Fruit fly (Drosophila melanogaster) whole organism, embryonic: Measurements from ENCODE around the gene CG33160.

Source experiments
- Atf6 ChIP-seq: fragments of 200-800 bp; sonication (Bioruptor generic); IDR thresholded peaks from 2 replicates; pipeline ENCODE4 v1.3.6; 2022; ENCODE audit warnings: missing biosample characterization, missing genetic modification characterization
- B-H2 ChIP-seq: fragments of 200-800 bp; sonication (Bioruptor generic); optimal IDR thresholded peaks from 2 replicates; lab custom pipeline; 2018; ENCODE audit warnings: missing biosample characterization, mild to moderate bottlenecking, missing genetic modification characterization
- Bdp1 ChIP-seq: fragments of 200-800 bp; sonication (Bioruptor generic); optimal IDR thresholded peaks from 3 replicates; lab custom pipeline; 2016; ENCODE audit warnings: missing biosample characterization, missing genetic modification characterization
- CG10431 ChIP-seq: fragments of 200-800 bp; sonication (Bioruptor generic); optimal IDR thresholded peaks from 3 replicates; lab custom pipeline; 2018; ENCODE audit warnings: missing biosample characterization, mild to moderate bottlenecking, missing genetic modification characterization
- CG12219 ChIP-seq: fragments of 200-800 bp; sonication (Bioruptor generic); optimal IDR thresholded peaks from 3 replicates; lab custom pipeline; 2018; ENCODE audit warnings: missing biosample characterization, mild to moderate bottlenecking, missing genetic modification characterization
- CG13296 ChIP-seq: fragments of 200-800 bp; sonication (Bioruptor generic); optimal IDR thresholded peaks from 3 replicates; lab custom pipeline; 2018; ENCODE audit warnings: missing biosample characterization, mild to moderate bottlenecking, missing genetic modification characterization
- CG17612 ChIP-seq: fragments of 200-800 bp; sonication (Bioruptor generic); IDR thresholded peaks from 2 replicates; pipeline ENCODE4 v1.3.6; 2022; ENCODE audit warnings: missing biosample characterization, missing genetic modification characterization
- CG17912 ChIP-seq: fragments of 200-800 bp; sonication (Bioruptor generic); optimal IDR thresholded peaks from 2 replicates; lab custom pipeline; 2018; ENCODE audit warnings: missing biosample characterization, mild to moderate bottlenecking, missing genetic modification characterization
- CG31441 ChIP-seq: fragments of 200-800 bp; sonication (Bioruptor generic); IDR thresholded peaks from 2 replicates; pipeline ENCODE4 v1.3.6; 2022; ENCODE audit warnings: missing biosample characterization, missing genetic modification characterization
- CG3163 ChIP-seq: fragments of 200-800 bp; sonication (Bioruptor generic); optimal IDR thresholded peaks from 3 replicates; lab custom pipeline; 2016; ENCODE audit warnings: missing biosample characterization, missing genetic modification characterization
- CG4424 ChIP-seq: fragments of 200-800 bp; sonication (Bioruptor generic); optimal IDR thresholded peaks from 3 replicates; lab custom pipeline; 2016; ENCODE audit warnings: missing biosample characterization, missing genetic modification characterization
- CG9932 ChIP-seq: fragments of 200-800 bp; sonication (Bioruptor generic); IDR thresholded peaks from 2 replicates; pipeline ENCODE4 v1.3.6; 2022; ENCODE audit warnings: missing biosample characterization, missing genetic modification characterization
- Dip2 ChIP-seq: fragments of 200-800 bp; sonication (Bioruptor generic); IDR thresholded peaks from 2 replicates; pipeline ENCODE4 v1.3.6; 2022; ENCODE audit warnings: missing biosample characterization, missing genetic modification characterization
- Dp ChIP-seq: fragments of 200-800 bp; sonication (Bioruptor generic); optimal IDR thresholded peaks from 2 replicates; lab custom pipeline; 2018; ENCODE audit warnings: missing biosample characterization, mild to moderate bottlenecking, missing genetic modification characterization, moderate library complexity
- Elba2 ChIP-seq: fragments of 200-800 bp; sonication (Bioruptor generic); optimal IDR thresholded peaks from 3 replicates; lab custom pipeline; 2016; ENCODE audit warnings: missing biosample characterization, missing genetic modification characterization
- Ets65A ChIP-seq: fragments of 200-800 bp; sonication (Bioruptor generic); peaks from one replicate; lab custom pipeline; 2016; ENCODE audit warnings: missing biosample characterization, missing genetic modification characterization
- Hr39 ChIP-seq: fragments of >200 bp; optimal IDR thresholded peaks from 2 replicates; lab custom pipeline; 2017
- Jarid2 ChIP-seq: fragments of 200-800 bp; sonication (Bioruptor generic); optimal IDR thresholded peaks from 3 replicates; lab custom pipeline; 2017; ENCODE audit warnings: mild to moderate bottlenecking, missing biosample characterization, missing genetic modification reagents, missing genetic modification characterization
- Lhr ChIP-seq: fragments of 200-800 bp; sonication (Bioruptor generic); optimal IDR thresholded peaks from 3 replicates; lab custom pipeline; 2017; ENCODE audit warnings: mild to moderate bottlenecking, missing biosample characterization, missing genetic modification reagents, missing genetic modification characterization
- NC2β ChIP-seq: fragments of 200-800 bp; sonication (Bioruptor generic); optimal IDR thresholded peaks from 2 replicates; lab custom pipeline; 2016; ENCODE audit warnings: missing biosample characterization, missing genetic modification characterization
- Opbp ChIP-seq: fragments of 200-800 bp; sonication (Bioruptor generic); IDR thresholded peaks from 3 replicates; pipeline ENCODE4 v1.3.6; 2022; ENCODE audit warnings: missing biosample characterization, missing genetic modification characterization; ENCODE audit not compliant: partially characterized antibody
- Spps ChIP-seq: fragments of 200-800 bp; sonication (Bioruptor generic); optimal IDR thresholded peaks from 2 replicates; lab custom pipeline; 2018; ENCODE audit warnings: missing biosample characterization, mild to moderate bottlenecking, missing genetic modification characterization
- Vsx1 ChIP-seq: fragments of 200-800 bp; sonication (Bioruptor generic); optimal IDR thresholded peaks from 2 replicates; lab custom pipeline; 2017; ENCODE audit warnings: missing biosample characterization, mild to moderate bottlenecking, missing genetic modification characterization, missing genetic modification reagents
- Xrp1 ChIP-seq: fragments of 200-800 bp; sonication (Bioruptor generic); IDR thresholded peaks from 2 replicates; pipeline ENCODE4 v1.3.6; 2022; ENCODE audit warnings: missing biosample characterization, missing genetic modification characterization
- ac ChIP-seq: fragments of 200-800 bp; sonication (Bioruptor generic); optimal IDR thresholded peaks from 3 replicates; lab custom pipeline; 2017; ENCODE audit warnings: missing biosample characterization, mild to moderate bottlenecking, missing genetic modification characterization
- ase ChIP-seq: fragments of 200-800 bp; sonication (Bioruptor generic); IDR thresholded peaks from 3 replicates; pipeline ENCODE4 v1.3.6; 2022; ENCODE audit warnings: missing biosample characterization, missing genetic modification characterization
- ash1 ChIP-seq: fragments of 200-800 bp; sonication (Bioruptor generic); optimal IDR thresholded peaks from 2 replicates; lab custom pipeline; 2018; ENCODE audit warnings: missing biosample characterization, mild to moderate bottlenecking, missing genetic modification characterization
- br ChIP-seq: fragments of >200 bp; optimal IDR thresholded peaks from 2 replicates; lab custom pipeline; 2017
- corto ChIP-seq: fragments of 200-800 bp; sonication (Bioruptor generic); optimal IDR thresholded peaks from 2 replicates; lab custom pipeline; 2016; ENCODE audit warnings: missing biosample characterization, mild to moderate bottlenecking, missing genetic modification characterization, moderate library complexity
- cwo ChIP-seq: fragments of 200-800 bp; sonication (Bioruptor generic); optimal IDR thresholded peaks from 3 replicates; lab custom pipeline; 2017; ENCODE audit warnings: missing biosample characterization, missing genetic modification characterization, mild to moderate bottlenecking, moderate library complexity, missing genetic modification reagents
- dimm ChIP-seq: fragments of 200-800 bp; sonication (Bioruptor generic); IDR thresholded peaks from 2 replicates; pipeline ENCODE4 v1.3.6; 2022; ENCODE audit warnings: missing biosample characterization, missing genetic modification characterization
- dpn ChIP-seq, 2 experiments: fragments of 200-800 bp; sonication (Bioruptor generic); optimal IDR thresholded peaks; 3 replicates each; lab custom pipeline; 2016; ENCODE audit warnings: missing biosample characterization in 2 of 2, missing genetic modification characterization in 2 of 2
- dysf ChIP-seq: fragments of 200-800 bp; sonication (Bioruptor generic); IDR thresholded peaks from 3 replicates; pipeline ENCODE4 v1.3.6; 2022; ENCODE audit warnings: missing biosample characterization, missing genetic modification characterization
- ftz-f1 ChIP-seq: fragments of 200-800 bp; sonication (Bioruptor generic); optimal IDR thresholded peaks from 2 replicates; lab custom pipeline; 2016; ENCODE audit warnings: missing biosample characterization, missing genetic modification characterization
- gsb-n ChIP-seq: fragments of 200-800 bp; sonication (Bioruptor generic); optimal IDR thresholded peaks from 3 replicates; lab custom pipeline; 2018; ENCODE audit warnings: missing biosample characterization, mild to moderate bottlenecking, missing genetic modification characterization
- jing ChIP-seq: fragments of 200-800 bp; sonication (Bioruptor generic); optimal IDR thresholded peaks from 2 replicates; lab custom pipeline; 2018; ENCODE audit warnings: missing biosample characterization, mild to moderate bottlenecking, missing genetic modification characterization
- lmd ChIP-seq: fragments of 200-800 bp; sonication (Bioruptor generic); IDR thresholded peaks from 2 replicates; pipeline ENCODE4 v1.3.6; 2022; ENCODE audit warnings: missing biosample characterization, missing genetic modification characterization
- rib ChIP-seq: fragments of 200-800 bp; sonication (Bioruptor generic); IDR thresholded peaks from 2 replicates; pipeline ENCODE4 v1.3.6; 2022; ENCODE audit warnings: missing biosample characterization, missing genetic modification characterization
- sens ChIP-seq: fragments of 200-800 bp; sonication (Bioruptor generic); peaks from one replicate; lab custom pipeline; 2016; ENCODE audit warnings: missing biosample characterization, missing genetic modification characterization
- sisA ChIP-seq: fragments of 200-800 bp; sonication (Bioruptor generic); IDR thresholded peaks from 2 replicates; pipeline ENCODE4 v1.3.6; 2022; ENCODE audit warnings: missing biosample characterization, missing genetic modification characterization
- so ChIP-seq: fragments of 200-800 bp; sonication (Bioruptor generic); IDR thresholded peaks from 3 replicates; pipeline ENCODE4 v1.3.6; 2022; ENCODE audit warnings: missing biosample characterization, missing genetic modification characterization
- stc ChIP-seq: fragments of 200-800 bp; sonication (Bioruptor generic); IDR thresholded peaks from 2 replicates; pipeline ENCODE4 v1.3.6; 2022; ENCODE audit warnings: missing biosample characterization, missing genetic modification characterization
- tap ChIP-seq: fragments of 200-800 bp; optimal IDR thresholded peaks from 3 replicates; lab custom pipeline; 2019; ENCODE audit warnings: missing biosample characterization, mild to moderate bottlenecking, missing genetic modification characterization, moderate library complexity
- tna ChIP-seq: fragments of 200-800 bp; sonication (Bioruptor generic); IDR thresholded peaks from 2 replicates; pipeline ENCODE4 v1.3.6; 2022; ENCODE audit warnings: missing biosample characterization, missing genetic modification characterization; ENCODE audit not compliant: partially characterized antibody
- tup ChIP-seq: fragments of 200-800 bp; sonication (Bioruptor generic); optimal IDR thresholded peaks from 2 replicates; lab custom pipeline; 2016; ENCODE audit warnings: missing biosample characterization, mild to moderate bottlenecking, missing genetic modification characterization, moderate library complexity
- twi ChIP-seq: fragments of 200-800 bp; optimal IDR thresholded peaks from 2 replicates; lab custom pipeline; 2019; ENCODE audit warnings: missing biosample characterization, mild to moderate bottlenecking, missing genetic modification characterization, moderate library complexity
- vnd ChIP-seq: fragments of 200-800 bp; sonication (Bioruptor generic); IDR thresholded peaks from 3 replicates; pipeline ENCODE4 v1.3.6; 2022; ENCODE audit warnings: missing biosample characterization, missing genetic modification characterization; ENCODE audit not compliant: partially characterized antibody
- yki ChIP-seq: fragments of >200 bp; optimal IDR thresholded peaks from 3 replicates; lab custom pipeline; 2018
- zen ChIP-seq: fragments of 200-800 bp; sonication (Bioruptor generic); optimal IDR thresholded peaks from 3 replicates; lab custom pipeline; 2018; ENCODE audit warnings: missing biosample characterization, mild to moderate bottlenecking, missing genetic modification characterization, moderate library complexity
- zf30C ChIP-seq: fragments of 200-800 bp; sonication (Bioruptor generic); optimal IDR thresholded peaks from 3 replicates; lab custom pipeline; 2018; ENCODE audit warnings: missing biosample characterization, mild to moderate bottlenecking, missing genetic modification characterization

Gene CG33160

dm6 chr3L:3249997-3250774 is 44.0 kb upstream of the CG33160 start (continued):
- peak; percentile 83 for TF ChIP-seq Vsx1
- TF ChIP-seq CG9932: peak; percentile 87
- TF ChIP-seq Spps (tag; lab: Kevin White, UChicago): peak; percentile 80
- peak; percentile 91 for TF ChIP-seq gsb-n (tag; lab: Kevin White, UChicago)
- TF ChIP-seq NC2β (GFP tag; lab: Kevin White, UChicago): peak; percentile 92
- peak; percentile 67; the same call in 1 of the 3 replicates for TF ChIP-seq so
- TF ChIP-seq jing (GFP tag; lab: Kevin White, UChicago): peak; percentile 88
- no peak for TF ChIP-seq ash1 (GFP tag; lab: Kevin White, UChicago)
- peak; percentile 100 for TF ChIP-seq sens (GFP tag; lab: Kevin White, UChicago)
- TF ChIP-seq tna: peak; percentile 58; the same call in 1 of the 2 replicates
- peak; percentile 90 for TF ChIP-seq cwo (GFP tag; lab: Kevin White, UChicago)
- peak; percentile 45 for TF ChIP-seq ac
- peak; percentile 91 for TF ChIP-seq zf30C (GFP tag; lab: Kevin White, UChicago)
- TF ChIP-seq br: no peak
- TF ChIP-seq ftz-f1 (GFP tag; lab: Kevin White, UChicago): peak; percentile 91
- TF ChIP-seq yki (lab: Kevin White, UChicago): peak; percentile 6
- TF ChIP-seq Xrp1: peak; percentile 88
- no peak for TF ChIP-seq Opbp (GFP tag; lab: Robert Waterston, UW)
- TF ChIP-seq CG13296: peak; percentile 90
- no peak; the same call in none of the 2 replicates for TF ChIP-seq rib (GFP tag; lab: Robert Waterston, UW)
- TF ChIP-seq CG10431 (GFP tag; lab: Kevin White, UChicago): peak; percentile 83
- TF ChIP-seq lmd (GFP tag; lab: Robert Waterston, UW): peak; percentile 93
- TF ChIP-seq Ets65A: peak; percentile 98
- peak; percentile 93 for TF ChIP-seq twi (tag; lab: Kevin White, UChicago)
- no peak for TF ChIP-seq Hr39
- TF ChIP-seq tap (tag; lab: Kevin White, UChicago): peak; percentile 86
- TF ChIP-seq Lhr: peak; percentile 84
- TF ChIP-seq B-H2 (GFP tag; lab: Kevin White, UChicago): peak; percentile 76
- no peak; the same call in 1 of the 2 replicates for TF ChIP-seq CG17612 (GFP tag; lab: Robert Waterston, UW)
- no peak for TF ChIP-seq Dip2
- peak; percentile 88 for TF ChIP-seq sisA (GFP tag; lab: Robert Waterston, UW)
- no peak; the same call in 1 of the 3 replicates for TF ChIP-seq ase (GFP tag; lab: Robert Waterston, UW)
- peak; percentile 93 for TF ChIP-seq dysf (GFP tag; lab: Robert Waterston, UW)
- peak; percentile 37 for TF ChIP-seq corto (GFP tag; lab: Kevin White, UChicago)
- peak; percentile 74 for TF ChIP-seq Jarid2 (GFP tag; lab: Kevin White, UChicago)
- TF ChIP-seq CG17912 (GFP tag; lab: Kevin White, UChicago): peak; percentile 57
- peak; percentile 77 for TF ChIP-seq stc (GFP tag; lab: Robert Waterston, UW)
- TF ChIP-seq dimm (GFP tag; lab: Robert Waterston, UW): peak; percentile 69
- TF ChIP-seq tup (GFP tag; lab: Kevin White, UChicago): peak; percentile 71
- peak; percentile 87 for TF ChIP-seq Bdp1 (GFP tag; lab: Kevin White, UChicago)
- TF ChIP-seq dpn (GFP tag; optimal IDR thresholded peaks at IDR 0.05; lab: Kevin White, UChicago): peak; percentile 95 to 96
- TF ChIP-seq Dp: peak; percentile 8
- TF ChIP-seq CG31441: peak; percentile 96
- peak; percentile 97 for TF ChIP-seq CG4424
- peak; percentile 86 for TF ChIP-seq CG12219 (GFP tag; lab: Kevin White, UChicago)
- peak; percentile 79 for TF ChIP-seq CG3163 (GFP tag; lab: Kevin White, UChicago)
- TF ChIP-seq vnd (GFP tag; lab: Robert Waterston, UW): no peak
- TF ChIP-seq zen (tag; lab: Kevin White, UChicago): peak; percentile 85
- TF ChIP-seq Atf6: peak; percentile 86; the same call in 1 of the 2 replicates
- peak; percentile 63 for TF ChIP-seq Elba2 (GFP tag; lab: Kevin White, UChicago)
